Worm (Caenorhabditis elegans) whole organism, young adult: Measurements from ENCODE around the gene ZK1098.11.

Experiments used
- F10E7.11 ChIP-seq: sonication (generic microtip); optimal IDR thresholded peaks from 2 replicates; lab custom pipeline; 2017; ENCODE audit warnings: mild to moderate bottlenecking, missing genetic modification characterization, moderate library complexity, missing compliant biosample characterization
- F49E8.2 ChIP-seq: sonication (generic microtip); optimal IDR thresholded peaks from 3 replicates; lab custom pipeline; 2017; ENCODE audit warnings: missing genetic modification characterization, mild to moderate bottlenecking, missing compliant biosample characterization, antibody characterized with exemption, moderate library complexity; ENCODE audit not compliant: insufficient read depth
- bed-1 ChIP-seq: fragments of 200-800 bp; sonication (Bioruptor generic); IDR thresholded peaks from 2 replicates; pipeline ENCODE4 v1.3.6; 2022; ENCODE audit warnings: missing genetic modification reagents, missing genetic modification characterization, missing compliant biosample characterization
- lin-40 ChIP-seq: sonication (generic microtip); optimal IDR thresholded peaks from 2 replicates; lab custom pipeline; 2016; ENCODE audit warnings: missing genetic modification characterization, mild to moderate bottlenecking, missing compliant biosample characterization, missing genotype, missing genetic modification reagents
- lir-1 ChIP-seq: fragments of 200-800 bp; sonication (Bioruptor generic); conservative IDR thresholded peaks from 2 replicates; pipeline ENCODE4 v1.3.6; 2022; ENCODE audit warnings: missing genetic modification reagents, missing genetic modification characterization, missing compliant biosample characterization
- madf-8 ChIP-seq: fragments of 200-800 bp; sonication (Bioruptor generic); conservative IDR thresholded peaks from 2 replicates; pipeline ENCODE4 v1.3.6; 2022; ENCODE audit warnings: missing genetic modification reagents, missing genetic modification characterization, missing compliant biosample characterization
- nfya-1 ChIP-seq: sonication (generic microtip); optimal IDR thresholded peaks from 2 replicates; lab custom pipeline; 2017; ENCODE audit warnings: antibody characterized with exemption, missing compliant biosample characterization, missing genetic modification characterization, borderline replicate concordance; ENCODE audit not compliant: insufficient read depth
- snpc-4 ChIP-seq, 5 experiments: fragments of 150-350 bp in 1 of 5; sonication (generic microtip) in 4 of 5; optimal IDR thresholded peaks; 2 replicates each; lab custom pipeline; 2014 to 2018; ENCODE audit warnings: missing genetic modification characterization in 5 of 5, missing biosample characterization in 3 of 5, antibody characterized with exemption in 2 of 5, mild to moderate bottlenecking in 2 of 5, missing compliant biosample characterization in 2 of 5, missing genotype in 2 of 5, moderate library complexity in 2 of 5, missing genetic modification reagents in 1 of 5
- sptf-2 ChIP-seq: fragments of 200-800 bp; sonication (Bioruptor generic); optimal IDR thresholded peaks from 2 replicates; lab custom pipeline; 2018; ENCODE audit warnings: mild to moderate bottlenecking, missing genetic modification characterization, missing compliant biosample characterization
- tbx-9 ChIP-seq: sonication (generic microtip); optimal IDR thresholded peaks from 2 replicates; lab custom pipeline; 2016; ENCODE audit warnings: borderline replicate concordance, missing genetic modification characterization, inconsistent platforms, missing compliant biosample characterization

ce11 chrIII:9563235-9563634 lies 6.8 kb downstream of the ZK1098.11 start, which contains the start of gene C48B4.9:
- TF ChIP-seq snpc-4 (GFP tag; optimal IDR thresholded peaks at IDR 0.05; lab: Kevin White, UChicago), result no peak
- no peak for TF ChIP-seq snpc-4 (tag; optimal IDR thresholded peaks at IDR 0.05; lab: Kevin White, UChicago)
- TF ChIP-seq F49E8.2, result no peak
- no peak for TF ChIP-seq bed-1 (GFP tag; lab: Robert Waterston, UW)
- TF ChIP-seq sptf-2 (GFP tag; lab: Kevin White, UChicago), result no peak
- no peak for TF ChIP-seq lin-40 (tag; lab: Kevin White, UChicago)
- no peak for TF ChIP-seq nfya-1
- TF ChIP-seq F10E7.11 (tag; lab: Kevin White, UChicago), result no peak
- TF ChIP-seq lir-1 (GFP tag; lab: Robert Waterston, UW), result no peak
- no peak for TF ChIP-seq tbx-9 (tag; lab: Kevin White, UChicago)
- TF ChIP-seq madf-8 (GFP tag; lab: Robert Waterston, UW), result no peak
